Worm (Caenorhabditis elegans): Measurements from ENCODE around the gene K07C5.13.
A peak's percentile ranks its signal among the peaks of the same experiment; 100 is the strongest.

- TF ChIP-seq ceh-28 (tag; optimal IDR thresholded peaks at IDR 0.05): no peak
- no peak for TF ChIP-seq nhr-77 (tag; optimal IDR thresholded peaks at IDR 0.05)
- TF ChIP-seq nhr-11 (tag; optimal IDR thresholded peaks at IDR 0.05): no peak
- TF ChIP-seq unc-62 (GFP tag; optimal IDR thresholded peaks at IDR 0.05): no peak
- TF ChIP-seq elt-3 (tag; optimal IDR thresholded peaks at IDR 0.05): no peak
- TF ChIP-seq skn-1 (tag; optimal IDR thresholded peaks at IDR 0.05): no peak
- peak; percentile 67 for TF ChIP-seq snpc-4 (tag; optimal IDR thresholded peaks at IDR 0.05)
- no peak for TF ChIP-seq sea-2 (GFP tag; optimal IDR thresholded peaks at IDR 0.05)
- no peak for TF ChIP-seq ztf-11 (tag; optimal IDR thresholded peaks at IDR 0.05)
- TF ChIP-seq lin-39 (tag; optimal IDR thresholded peaks at IDR 0.05): no peak
- TF ChIP-seq nfya-1 (tag; optimal IDR thresholded peaks at IDR 0.05; ENCODE audit: insufficient read depth): peak; percentile 53
- no peak for TF ChIP-seq nhr-43 (tag; optimal IDR thresholded peaks at IDR 0.05; ENCODE audit: poor library complexity, severe bottlenecking)
- no peak for TF ChIP-seq ceh-9 (tag; optimal IDR thresholded peaks at IDR 0.05)
- no peak for TF ChIP-seq nhr-237 (tag; optimal IDR thresholded peaks at IDR 0.05)
Observed at ce11 chrV:10338305-10338992, 3.4 kb upstream of the K07C5.13 start, which contains the start of gene arx-2.
